Worm (Caenorhabditis elegans) whole organism, L2 larva: ENCODE measurements around the gene trx-2.

ENCODE experiments used
- R02D3.7 ChIP-seq: fragments of 150-350 bp; optimal IDR thresholded peaks from 2 replicates; lab custom pipeline; 2014; ENCODE audit warnings: missing biosample characterization, missing genetic modification characterization
- Y55F3AM.14 ChIP-seq: fragments of 200-800 bp; sonication (Bioruptor generic); optimal IDR thresholded peaks from 2 replicates; lab custom pipeline; 2018; ENCODE audit warnings: mild to moderate bottlenecking, missing genetic modification characterization, missing compliant biosample characterization
- ZK546.5 ChIP-seq: sonication (generic microtip); optimal IDR thresholded peaks from 2 replicates; lab custom pipeline; 2017; ENCODE audit warnings: missing biosample characterization, missing genetic modification characterization
- alr-1 ChIP-seq: fragments of 150-350 bp; optimal IDR thresholded peaks from 2 replicates; lab custom pipeline; 2014; ENCODE audit warnings: missing biosample characterization, missing genetic modification characterization
- aly-2 ChIP-seq: fragments of 150-350 bp; optimal IDR thresholded peaks from 2 replicates; lab custom pipeline; 2014; ENCODE audit warnings: missing biosample characterization, missing genetic modification characterization
- blmp-1 ChIP-seq: sonication (generic microtip); optimal IDR thresholded peaks from 2 replicates; lab custom pipeline; 2017; ENCODE audit warnings: missing genetic modification characterization, mild to moderate bottlenecking, missing compliant biosample characterization, antibody characterized with exemption, moderate library complexity; ENCODE audit not compliant: insufficient read depth
- ceh-16 ChIP-seq: fragments of 150-350 bp; optimal IDR thresholded peaks from 2 replicates; lab custom pipeline; 2014; ENCODE audit warnings: missing biosample characterization, missing genetic modification characterization
- dmd-4 ChIP-seq: sonication (generic microtip); optimal IDR thresholded peaks from 2 replicates; lab custom pipeline; 2017; ENCODE audit warnings: missing biosample characterization, missing genetic modification characterization
- elt-3 ChIP-seq: sonication (generic microtip); optimal IDR thresholded peaks from 2 replicates; lab custom pipeline; 2017; ENCODE audit warnings: missing biosample characterization, missing genetic modification characterization
- mab-5 ChIP-seq: fragments of 150-350 bp; optimal IDR thresholded peaks from 2 replicates; lab custom pipeline; 2014; ENCODE audit warnings: missing biosample characterization, missing genetic modification characterization
- nhr-12 ChIP-seq: fragments of 150-350 bp; optimal IDR thresholded peaks from 2 replicates; lab custom pipeline; 2014; ENCODE audit warnings: missing biosample characterization, missing genetic modification characterization
- nhr-23 ChIP-seq: fragments of 150-350 bp; optimal IDR thresholded peaks from 2 replicates; lab custom pipeline; 2014; ENCODE audit warnings: missing biosample characterization, missing genetic modification reagents, missing genetic modification characterization
- nhr-6 ChIP-seq: fragments of 150-350 bp; optimal IDR thresholded peaks from 2 replicates; lab custom pipeline; 2014; ENCODE audit warnings: missing biosample characterization, missing genetic modification characterization
- nhr-77 ChIP-seq: fragments of 150-350 bp; optimal IDR thresholded peaks from 2 replicates; lab custom pipeline; 2014; ENCODE audit warnings: missing biosample characterization, missing genetic modification characterization
- peb-1 ChIP-seq: fragments of 150-350 bp; optimal IDR thresholded peaks from 2 replicates; lab custom pipeline; 2014; ENCODE audit warnings: missing biosample characterization, missing genetic modification characterization
- sem-4 ChIP-seq: fragments of 150-350 bp; optimal IDR thresholded peaks from 2 replicates; lab custom pipeline; 2014; ENCODE audit warnings: missing biosample characterization, missing genetic modification reagents, missing genetic modification characterization
- skn-1 ChIP-seq: sonication (generic microtip); optimal IDR thresholded peaks from 2 replicates; lab custom pipeline; 2017; ENCODE audit warnings: missing biosample characterization, missing genetic modification characterization
- sma-9 ChIP-seq, 2 experiments: fragments of 150-350 bp in 1 of 2; sonication (generic microtip) in 1 of 2; optimal IDR thresholded peaks; 2 replicates each; lab custom pipeline; 2014 to 2016; ENCODE audit warnings: missing genetic modification characterization in 2 of 2, mild to moderate bottlenecking in 1 of 2, missing biosample characterization in 1 of 2, missing compliant biosample characterization in 1 of 2, missing genetic modification reagents in 1 of 2, moderate library complexity in 1 of 2
- unc-62 ChIP-seq: fragments of 150-350 bp; optimal IDR thresholded peaks from 2 replicates; lab custom pipeline; 2014; ENCODE audit warnings: missing biosample characterization, missing genetic modification reagents, missing genetic modification characterization
- ztf-1 ChIP-seq: fragments of 200-800 bp; sonication (Bioruptor generic); conservative IDR thresholded peaks from 2 replicates; pipeline ENCODE4 v1.3.6; 2022; ENCODE audit warnings: missing genetic modification characterization, missing compliant biosample characterization

trx-2 gene

ce11 chrV:10363834-10364233, 49.4 kb downstream of the trx-2 start:
- TF ChIP-seq sma-9 (GFP tag; optimal IDR thresholded peaks at IDR 0.05; lab: Kevin White, UChicago) (no peak), sma-9 (tag; optimal IDR thresholded peaks at IDR 0.05; lab: Kevin White, UChicago) (no peak), dmd-4 (tag; lab: Kevin White, UChicago) (no peak), R02D3.7 (no peak), peb-1 (tag; lab: Kevin White, UChicago) (no peak), nhr-6 (tag; lab: Kevin White, UChicago) (no peak), nhr-23 (no peak), unc-62 (GFP tag; lab: Kevin White, UChicago) (no peak), nhr-77 (no peak), ztf-1 (GFP tag; lab: Robert Waterston, UW) (no peak), blmp-1 (tag; lab: Kevin White, UChicago) (no peak), skn-1 (no peak), Y55F3AM.14 (no peak), alr-1 (tag; lab: Kevin White, UChicago) (no peak), elt-3 (no peak), aly-2 (tag; lab: Kevin White, UChicago) (no peak), mab-5 (tag; lab: Kevin White, UChicago) (no peak), nhr-12 (tag; lab: Kevin White, UChicago) (no peak), ceh-16 (tag; lab: Kevin White, UChicago) (no peak), sem-4 (no peak), ZK546.5 (tag; lab: Kevin White, UChicago) (no peak)
- TF ChIP-seq, all 48 proteins: peak for 0
